Fruit fly (Drosophila melanogaster) whole organism: ENCODE results near the gene Rtc1.

Experiments
- pan ChIP-seq: fragments of >200 bp; optimal IDR thresholded peaks from 2 replicates; lab custom pipeline; 2017
- psq ChIP-seq: fragments of >200 bp; optimal IDR thresholded peaks from 2 replicates; lab custom pipeline; 2017

DNA sequence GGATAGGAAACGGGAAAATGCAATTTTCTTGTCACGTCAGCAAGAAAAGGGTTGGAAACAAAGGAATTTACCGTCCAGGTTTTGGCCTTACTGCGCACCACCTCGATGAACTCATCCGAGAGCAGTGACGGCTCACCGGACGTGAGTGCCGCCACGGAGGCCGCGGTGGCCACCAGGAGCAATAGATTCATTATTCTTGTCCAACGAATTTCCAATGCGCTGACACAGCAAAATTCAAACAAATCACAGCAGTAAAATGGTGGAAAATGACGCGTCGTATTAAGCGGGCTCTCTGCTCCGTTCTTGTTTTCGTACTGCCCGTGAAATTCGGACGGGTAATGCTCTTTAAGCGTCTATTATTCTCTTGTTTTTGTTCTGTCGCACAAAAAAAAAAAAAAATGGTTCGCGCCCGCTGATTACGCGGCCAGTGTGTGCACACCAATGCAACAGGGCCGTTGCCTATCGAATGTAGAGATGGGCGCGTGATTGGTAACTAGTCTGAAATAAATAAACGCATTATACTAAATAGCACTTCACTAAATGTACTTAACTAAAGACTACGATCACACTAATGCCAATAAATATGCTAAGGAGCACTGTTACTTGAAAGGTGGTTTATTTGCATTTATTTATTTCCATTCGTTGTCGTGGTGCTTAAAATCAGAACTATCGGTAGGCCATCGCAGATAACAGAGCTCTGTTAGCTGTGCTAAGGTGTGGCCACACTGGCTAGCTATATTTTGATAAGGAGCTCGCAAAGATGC lies 24.9 kb downstream of the Rtc1 start, which contains the start of the genes CtsB and amrt:
- TF ChIP-seq psq: no peak
- no peak for TF ChIP-seq pan (lab: Kevin White, UChicago)
